Fruit fly (Drosophila melanogaster): Measurements from ENCODE around the gene Wdr37.

Wdr37 gene

dm6 chr3R:18448059-18448979 is 45.8 kb upstream of the Wdr37 start (continued):
- TF ChIP-seq aop (GFP tag; IDR thresholded peaks at IDR 0.05) (no peak), ap (GFP tag; IDR thresholded peaks at IDR 0.05) (no peak), E2f1 (GFP tag; IDR thresholded peaks at IDR 0.05) (no peak), Lim3 (GFP tag; IDR thresholded peaks at IDR 0.05) (no peak), CG2129 (GFP tag; IDR thresholded peaks at IDR 0.05; ENCODE audit: partially characterized antibody) (no peak), Ssrp (tag; optimal IDR thresholded peaks at IDR 0.05) (no peak), CG12236 (GFP tag; optimal IDR thresholded peaks at IDR 0.05) (no peak), cad (GFP tag; optimal IDR thresholded peaks at IDR 0.05) (no peak), B-H1 (GFP tag; IDR thresholded peaks at IDR 0.05) (no peak), Abd-B (GFP tag; optimal IDR thresholded peaks at IDR 0.05) (no peak), CG1602 (GFP tag; optimal IDR thresholded peaks at IDR 0.05) (no peak), CG31365 (tag; optimal IDR thresholded peaks at IDR 0.05) (no peak), sr (GFP tag; IDR thresholded peaks at IDR 0.05) (no peak), HmgZ (tag; optimal IDR thresholded peaks at IDR 0.05) (peak; percentile 25), crol (GFP tag; IDR thresholded peaks at IDR 0.05) (peak; percentile 33; the same call in 1 of the 2 replicates), CG8944 (GFP tag; optimal IDR thresholded peaks at IDR 0.05) (no peak), CG14050 (GFP tag; IDR thresholded peaks at IDR 0.05) (no peak), YL-1 (GFP tag; optimal IDR thresholded peaks at IDR 0.05) (no peak), CG18476 (GFP tag; optimal IDR thresholded peaks at IDR 0.05) (no peak), nerfin-1 (tag; optimal IDR thresholded peaks at IDR 0.05) (no peak), CG4820 (GFP tag; optimal IDR thresholded peaks at IDR 0.05) (no peak), CG32772 (GFP tag; IDR thresholded peaks at IDR 0.05) (no peak), gro (GFP tag; optimal IDR thresholded peaks at IDR 0.05) (peak; percentile 51), Dfd (GFP tag; optimal IDR thresholded peaks at IDR 0.05) (no peak), CG30020 (tag; optimal IDR thresholded peaks at IDR 0.05) (no peak), phol (tag; optimal IDR thresholded peaks at IDR 0.05) (no peak), CG13894 (tag; optimal IDR thresholded peaks at IDR 0.05) (no peak), CG1647 (GFP tag; optimal IDR thresholded peaks at IDR 0.05) (no peak), shn (GFP tag; optimal IDR thresholded peaks at IDR 0.05) (peak; percentile 13), CG17361 (GFP tag; IDR thresholded peaks at IDR 0.05) (no peak), chm (GFP tag; IDR thresholded peaks at IDR 0.05) (no peak), tup (GFP tag; optimal IDR thresholded peaks at IDR 0.05) (no peak), CG17359 (tag; optimal IDR thresholded peaks at IDR 0.05) (no peak), ftz-f1 (GFP tag; optimal IDR thresholded peaks at IDR 0.05) (no peak), inv (GFP tag; IDR thresholded peaks at IDR 0.05; ENCODE audit: partially characterized antibody) (no peak), CG3847 (GFP tag; IDR thresholded peaks at IDR 0.05) (peak; percentile 36; the same call in 1 of the 2 replicates), NC2β (GFP tag; optimal IDR thresholded peaks at IDR 0.05) (no peak), al (GFP tag; IDR thresholded peaks at IDR 0.05) (peak; percentile 50; the same call in 1 of the 2 replicates), CG10209 (GFP tag; optimal IDR thresholded peaks at IDR 0.05) (no peak), jumu (GFP tag; optimal IDR thresholded peaks at IDR 0.05) (no peak), trh (GFP tag; optimal IDR thresholded peaks at IDR 0.05) (no peak), HLH54F (GFP tag; optimal IDR thresholded peaks at IDR 0.05) (peak; percentile 50), nau (GFP tag; optimal IDR thresholded peaks at IDR 0.05) (no peak), lmd (GFP tag; IDR thresholded peaks at IDR 0.05) (no peak; the same call in 1 of the 2 replicates), nom (GFP tag; optimal IDR thresholded peaks at IDR 0.05) (no peak), bab2 (GFP tag; optimal IDR thresholded peaks at IDR 0.05) (no peak), Gug (GFP tag; IDR thresholded peaks at IDR 0.05) (no peak), B-H2 (GFP tag; optimal IDR thresholded peaks at IDR 0.05) (no peak), cg (GFP tag; optimal IDR thresholded peaks at IDR 0.05) (peak; percentile 27), zen (tag; optimal IDR thresholded peaks at IDR 0.05) (no peak)
